Fruit fly (Drosophila melanogaster): ENCODE data around the gene CG16904.

DNA sequence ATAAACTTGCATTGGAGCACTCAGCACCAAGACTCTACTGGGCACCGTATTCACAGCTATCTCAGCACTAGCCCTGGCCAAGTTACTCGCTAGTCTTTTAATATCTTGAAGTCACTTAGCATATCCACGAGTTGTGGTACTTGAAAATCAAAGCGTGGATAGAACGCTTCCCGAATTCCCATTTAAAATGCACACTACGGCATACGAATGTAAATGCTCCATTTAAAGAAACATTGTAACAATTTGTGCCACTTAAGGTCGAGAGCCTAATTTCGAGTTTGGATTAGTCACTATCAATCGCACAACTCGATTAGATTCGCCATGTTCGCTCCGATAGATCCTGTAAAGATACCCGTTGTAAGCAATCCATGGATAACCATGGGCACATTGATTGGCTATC lies 2.9 kb downstream of the CG16904 start, which contains the start of gene eloF:
- TF ChIP-seq usp (GFP tag; optimal IDR thresholded peaks at IDR 0.05) (no peak), psq (optimal IDR thresholded peaks at IDR 0.05) (no peak), EcR (GFP tag; optimal IDR thresholded peaks at IDR 0.05) (no peak), Dll (optimal IDR thresholded peaks at IDR 0.05) (no peak), CG8478 (optimal IDR thresholded peaks at IDR 0.05) (no peak)

Data from whole organism.